Fruit fly (Drosophila melanogaster): ENCODE measurements around the gene Past1.

The Past1 gene

dm6 chr3R:12717588-12718535 lies 20.7 kb downstream of the Past1 start (continued):
- TF ChIP-seq Pdp1 (GFP tag; optimal IDR thresholded peaks at IDR 0.05) (peak; percentile 44 to 86), GATAe (GFP tag; conservative IDR thresholded peaks at IDR 0.05) (no peak), dimm (GFP tag; IDR thresholded peaks at IDR 0.05) (no peak), Antp (GFP tag; optimal IDR thresholded peaks at IDR 0.05) (peak; percentile 56), jigr1 (GFP tag; IDR thresholded peaks at IDR 0.05) (no peak), pb (GFP tag; optimal IDR thresholded peaks at IDR 0.05) (peak; percentile 32), crc (GFP tag; optimal IDR thresholded peaks at IDR 0.05) (peak; percentile 19), Eip74EF (GFP tag; optimal IDR thresholded peaks at IDR 0.05) (no peak), CG31365 (tag; optimal IDR thresholded peaks at IDR 0.05) (no peak), CG32772 (GFP tag; IDR thresholded peaks at IDR 0.05) (peak; percentile 45; the same call in 1 of the 2 replicates), Atf3 (GFP tag; optimal IDR thresholded peaks at IDR 0.05) (peak; percentile 11), vnd (GFP tag; IDR thresholded peaks at IDR 0.05; ENCODE audit: partially characterized antibody) (no peak), crol (GFP tag; IDR thresholded peaks at IDR 0.05) (no peak), scrt (GFP tag; optimal IDR thresholded peaks at IDR 0.05) (peak; percentile 41), CG13424 (tag; optimal IDR thresholded peaks at IDR 0.05) (peak; percentile 59), CG11723 (GFP tag; optimal IDR thresholded peaks at IDR 0.05) (peak; percentile 13), CG12391 (tag; optimal IDR thresholded peaks at IDR 0.05) (peak; percentile 59), CG31441 (GFP tag; IDR thresholded peaks at IDR 0.05) (peak; percentile 53), bowl (GFP tag; IDR thresholded peaks at IDR 0.05) (no peak), Camta (GFP tag; optimal IDR thresholded peaks at IDR 0.05) (peak; percentile 15), Fer1 (GFP tag; optimal IDR thresholded peaks at IDR 0.05) (peak; percentile 58), CG2712 (tag; optimal IDR thresholded peaks at IDR 0.05) (peak; percentile 22), Bteb2 (GFP tag; optimal IDR thresholded peaks at IDR 0.05) (peak; percentile 25), dpn (GFP tag; optimal IDR thresholded peaks at IDR 0.05) (peak; percentile 25 to 57), Hr51 (GFP tag; optimal IDR thresholded peaks at IDR 0.05) (peak; percentile 47 to 67), prd (optimal IDR thresholded peaks at IDR 0.05) (no peak), prd (GFP tag; IDR thresholded peaks at IDR 0.05) (peak; percentile 70), lilli (GFP tag; optimal IDR thresholded peaks at IDR 0.05) (peak; percentile 71), CG5180 (GFP tag; optimal IDR thresholded peaks at IDR 0.05) (peak; percentile 6), chm (GFP tag; IDR thresholded peaks at IDR 0.05) (no peak; the same call in 1 of the 2 replicates), ATbp (GFP tag; optimal IDR thresholded peaks at IDR 0.05) (peak; percentile 52), CG18262 (tag; optimal IDR thresholded peaks at IDR 0.05) (peak; percentile 25), bsh (GFP tag; optimal IDR thresholded peaks at IDR 0.05) (peak in 1 of 2 experiments; percentile 45), CG9817 (tag; optimal IDR thresholded peaks at IDR 0.05) (peak; percentile 26), kah (GFP tag; optimal IDR thresholded peaks at IDR 0.05) (no peak), CG11696 (GFP tag; IDR thresholded peaks at IDR 0.05) (0 out of 2 replicates have a peak, but pooled peaks have one; percentile 24), Hand (GFP tag; optimal IDR thresholded peaks at IDR 0.05) (peak; percentile 54), BEAF-32 (GFP tag; optimal IDR thresholded peaks at IDR 0.05) (no peak), onecut (GFP tag; IDR thresholded peaks at IDR 0.05) (no peak), row (GFP tag; IDR thresholded peaks at IDR 0.05) (peak; percentile 82), slp2 (GFP tag; optimal IDR thresholded peaks at IDR 0.05) (no peak), CG7786 (GFP tag; optimal IDR thresholded peaks at IDR 0.05) (peak; percentile 20), bcd (GFP tag; optimal IDR thresholded peaks at IDR 0.05) (peak; percentile 35), ap (GFP tag; IDR thresholded peaks at IDR 0.05) (0 out of 2 replicates have a peak, but pooled peaks have one; percentile 23), peb (GFP tag; IDR thresholded peaks at IDR 0.05) (peak; percentile 34; the same call in 1 of the 2 replicates), Ravus (GFP tag; IDR thresholded peaks at IDR 0.05) (peak; percentile 21), CG6689 (GFP tag; IDR thresholded peaks at IDR 0.05) (peak; percentile 42; the same call in 1 of the 2 replicates), CG7372 (GFP tag; IDR thresholded peaks at IDR 0.05) (peak; percentile 26; the same call in 1 of the 2 replicates)

Measured in whole organism, embryonic.